Worm (Caenorhabditis elegans) whole organism, L4 larva: Measurements from ENCODE around the gene F56D2.3.

Source experiments
- F44E2.7 ChIP-seq: fragments of 200-800 bp; sonication (Bioruptor generic); IDR thresholded peaks from 2 replicates; pipeline ENCODE4 v2.1.2; 2022; ENCODE audit warnings: missing genetic modification characterization, missing compliant biosample characterization
- ZK337.2 ChIP-seq: fragments of 200-800 bp; sonication (Bioruptor generic); IDR thresholded peaks from 2 replicates; pipeline ENCODE4 v1.3.6; 2022; ENCODE audit warnings: missing genetic modification reagents, missing genetic modification characterization, missing compliant biosample characterization
- ZK546.5 ChIP-seq, 2 experiments: sonication (generic microtip); optimal IDR thresholded peaks; 2 replicates each; lab custom pipeline; 2017; ENCODE audit warnings: missing biosample characterization in 2 of 2, missing genetic modification characterization in 2 of 2
- ama-1 ChIP-seq: fragments of 150-350 bp; optimal IDR thresholded peaks from 2 replicates; lab custom pipeline; 2014; ENCODE audit warnings: inconsistent platforms, mixed read lengths
- arid-1 ChIP-seq: fragments of 200-800 bp; sonication (Bioruptor generic); conservative IDR thresholded peaks from 2 replicates; pipeline ENCODE4 v1.3.6; 2022; ENCODE audit warnings: missing genetic modification reagents, missing genetic modification characterization, missing compliant biosample characterization
- ceh-20 ChIP-seq: fragments of 200-800 bp; sonication (Bioruptor generic); IDR thresholded peaks from 2 replicates; pipeline ENCODE4 v1.3.6; 2022; ENCODE audit warnings: missing genetic modification reagents, missing genetic modification characterization, missing compliant biosample characterization
- ceh-28 ChIP-seq: fragments of 150-350 bp; optimal IDR thresholded peaks from 2 replicates; lab custom pipeline; 2014; ENCODE audit warnings: missing biosample characterization, missing genetic modification reagents, missing genetic modification characterization
- ceh-44 ChIP-seq: fragments of 200-800 bp; sonication (Bioruptor generic); IDR thresholded peaks from 2 replicates; pipeline ENCODE4 v1.3.6; 2022; ENCODE audit warnings: missing genetic modification reagents, missing genetic modification characterization, missing compliant biosample characterization
- ceh-62 ChIP-seq: sonication (generic microtip); optimal IDR thresholded peaks from 2 replicates; lab custom pipeline; 2017; ENCODE audit warnings: missing biosample characterization, missing genetic modification characterization
- ceh-82 ChIP-seq: sonication (generic microtip); optimal IDR thresholded peaks from 2 replicates; lab custom pipeline; 2017; ENCODE audit warnings: missing biosample characterization, missing genetic modification characterization
- ces-1 ChIP-seq: fragments of 150-350 bp; sonication (generic microtip); optimal IDR thresholded peaks from 4 replicates; lab custom pipeline; 2014; ENCODE audit warnings: missing biosample characterization, missing genetic modification reagents, missing genetic modification characterization
- cey-2 ChIP-seq: sonication (generic microtip); optimal IDR thresholded peaks from 3 replicates; lab custom pipeline; 2017; ENCODE audit warnings: missing genetic modification characterization, mild to moderate bottlenecking, missing compliant biosample characterization, antibody characterized with exemption, borderline replicate concordance; ENCODE audit not compliant: insufficient read depth
- daf-12 ChIP-seq: fragments of 150-350 bp; optimal IDR thresholded peaks from 2 replicates; lab custom pipeline; 2014; ENCODE audit warnings: missing biosample characterization, missing genetic modification reagents, missing genetic modification characterization
- dmd-8 ChIP-seq: fragments of 200-800 bp; sonication (Bioruptor generic); IDR thresholded peaks from 2 replicates; pipeline ENCODE4 v1.3.6; 2022; ENCODE audit warnings: missing genetic modification characterization, missing compliant biosample characterization
- dmd-9 ChIP-seq: fragments of 200-800 bp; sonication (Bioruptor generic); IDR thresholded peaks from 2 replicates; pipeline ENCODE4 v1.3.6; 2022; ENCODE audit warnings: missing genetic modification reagents, missing genetic modification characterization, missing compliant biosample characterization
- dpl-1 ChIP-seq: fragments of 150-350 bp; optimal IDR thresholded peaks from 2 replicates; lab custom pipeline; 2014; ENCODE audit warnings: missing biosample characterization, missing genetic modification reagents, missing genetic modification characterization
- dve-1 ChIP-seq: sonication (generic microtip); optimal IDR thresholded peaks from 2 replicates; lab custom pipeline; 2017; ENCODE audit warnings: antibody characterized with exemption, mild to moderate bottlenecking, missing genetic modification characterization, missing compliant biosample characterization; ENCODE audit not compliant: insufficient read depth
- egl-27 ChIP-seq: sonication (generic microtip); optimal IDR thresholded peaks from 3 replicates; lab custom pipeline; 2017; ENCODE audit warnings: missing biosample characterization, missing genetic modification reagents, missing genetic modification characterization
- fkh-10 ChIP-seq: fragments of 150-350 bp; optimal IDR thresholded peaks from 2 replicates; lab custom pipeline; 2014; ENCODE audit warnings: missing biosample characterization, missing genetic modification reagents, missing genetic modification characterization
- fos-1 ChIP-seq: fragments of 150-350 bp; optimal IDR thresholded peaks from 2 replicates; lab custom pipeline; 2014; ENCODE audit warnings: missing biosample characterization, missing genetic modification characterization
- gei-8 ChIP-seq: fragments of 200-800 bp; sonication (Bioruptor generic); optimal IDR thresholded peaks from 2 replicates; lab custom pipeline; 2018; ENCODE audit warnings: mild to moderate bottlenecking, missing genetic modification characterization, missing compliant biosample characterization
- hlh-30 ChIP-seq: sonication (generic microtip); optimal IDR thresholded peaks from 2 replicates; lab custom pipeline; 2017; ENCODE audit warnings: antibody characterized with exemption, mild to moderate bottlenecking, missing genetic modification characterization, missing compliant biosample characterization; ENCODE audit not compliant: insufficient read depth
- lim-7 ChIP-seq: fragments of 200-800 bp; sonication (Bioruptor generic); IDR thresholded peaks from 2 replicates; pipeline ENCODE4 v1.3.6; 2022; ENCODE audit warnings: missing genetic modification characterization, missing compliant biosample characterization
- lin-1 ChIP-seq: fragments of 200-800 bp; sonication (Bioruptor generic); IDR thresholded peaks from 2 replicates; pipeline ENCODE4 v1.3.6; 2022; ENCODE audit warnings: missing genetic modification reagents, missing genetic modification characterization, missing compliant biosample characterization
- mdl-1 ChIP-seq, 2 experiments: fragments of 150-350 bp in 1 of 2; sonication (generic microtip) in 1 of 2; optimal IDR thresholded peaks; 2 replicates each; lab custom pipeline; 2014 to 2017; ENCODE audit warnings: missing biosample characterization in 2 of 2, missing genetic modification characterization in 2 of 2
- mep-1 ChIP-seq: fragments of 150-350 bp; sonication (generic microtip); optimal IDR thresholded peaks from 3 replicates; lab custom pipeline; 2014; ENCODE audit warnings: missing biosample characterization, missing genetic modification characterization
- mxl-3 ChIP-seq: fragments of 200-800 bp; sonication (Bioruptor generic); optimal IDR thresholded peaks from 2 replicates; lab custom pipeline; 2018; ENCODE audit warnings: mild to moderate bottlenecking, missing genetic modification characterization, missing compliant biosample characterization
- nhr-10 ChIP-seq: fragments of 150-350 bp; optimal IDR thresholded peaks from 2 replicates; lab custom pipeline; 2014; ENCODE audit warnings: missing biosample characterization, missing genetic modification characterization
- nhr-102 ChIP-seq: sonication (generic microtip); optimal IDR thresholded peaks from 2 replicates; lab custom pipeline; 2016; ENCODE audit warnings: mild to moderate bottlenecking, missing genetic modification characterization, moderate library complexity, missing compliant biosample characterization
- nhr-11 ChIP-seq: fragments of 150-350 bp; optimal IDR thresholded peaks from 2 replicates; lab custom pipeline; 2014; ENCODE audit warnings: missing biosample characterization, missing genetic modification characterization
- nhr-237 ChIP-seq: sonication (generic microtip); optimal IDR thresholded peaks from 2 replicates; lab custom pipeline; 2017; ENCODE audit warnings: missing biosample characterization, missing genetic modification characterization
- nhr-28 ChIP-seq: fragments of 150-350 bp; optimal IDR thresholded peaks from 2 replicates; lab custom pipeline; 2014; ENCODE audit warnings: missing biosample characterization, missing genetic modification characterization
- nhr-6 ChIP-seq: fragments of 150-350 bp; optimal IDR thresholded peaks from 2 replicates; lab custom pipeline; 2014; ENCODE audit warnings: missing biosample characterization, missing genetic modification characterization
- pha-4 ChIP-seq, 2 experiments: fragments of 150-350 bp in 1 of 2; fragments of 200-800 bp in 1 of 2; sonication (Bioruptor generic) in 1 of 2; IDR thresholded peaks in 1 of 2; optimal IDR thresholded peaks in 1 of 2; 2 replicates each; pipeline versions ENCODE4 v1.3.6 to Lab custom; 2014 to 2022; ENCODE audit warnings: missing genetic modification characterization in 2 of 2, missing genetic modification reagents in 2 of 2, missing biosample characterization in 1 of 2, missing compliant biosample characterization in 1 of 2
- rbr-2 ChIP-seq: sonication (generic microtip); optimal IDR thresholded peaks from 2 replicates; lab custom pipeline; 2016; ENCODE audit warnings: missing genotype, missing genetic modification characterization, missing compliant biosample characterization
- sdz-12 ChIP-seq: fragments of 200-800 bp; sonication (Bioruptor generic); optimal IDR thresholded peaks from 2 replicates; lab custom pipeline; 2018; ENCODE audit warnings: mild to moderate bottlenecking, missing genetic modification characterization, missing compliant biosample characterization
- set-16 ChIP-seq: fragments of 200-800 bp; sonication (Bioruptor generic); IDR thresholded peaks from 2 replicates; pipeline ENCODE4 v1.3.6; 2022; ENCODE audit warnings: missing genetic modification reagents, missing genetic modification characterization, missing compliant biosample characterization
- snpc-4 ChIP-seq: fragments of 150-350 bp; optimal IDR thresholded peaks from 2 replicates; lab custom pipeline; 2014; ENCODE audit warnings: missing biosample characterization, missing genetic modification characterization
- tag-97 ChIP-seq: fragments of 200-800 bp; sonication (Bioruptor generic); IDR thresholded peaks from 2 replicates; pipeline ENCODE4 v1.3.6; 2022; ENCODE audit warnings: missing genetic modification characterization, missing compliant biosample characterization
- tra-1 ChIP-seq: fragments of 200-800 bp; sonication (Bioruptor generic); IDR thresholded peaks from 2 replicates; pipeline ENCODE4 v1.3.6; 2022; ENCODE audit warnings: missing genetic modification reagents, missing genetic modification characterization, missing compliant biosample characterization
- unc-130 ChIP-seq: sonication (generic microtip); optimal IDR thresholded peaks from 2 replicates; lab custom pipeline; 2016; ENCODE audit warnings: missing genetic modification reagents, missing genetic modification characterization, missing compliant biosample characterization
- unc-39 ChIP-seq: sonication (generic microtip); optimal IDR thresholded peaks from 2 replicates; lab custom pipeline; 2017; ENCODE audit warnings: missing biosample characterization, missing genetic modification characterization
- vab-7 ChIP-seq: fragments of 200-800 bp; sonication (Bioruptor generic); IDR thresholded peaks from 2 replicates; pipeline ENCODE4 v1.3.6; 2022; ENCODE audit warnings: missing genetic modification reagents, missing genetic modification characterization, missing compliant biosample characterization
- zfp-2 ChIP-seq: sonication (generic microtip); optimal IDR thresholded peaks from 2 replicates; lab custom pipeline; 2016; ENCODE audit warnings: mild to moderate bottlenecking, missing genetic modification characterization, missing compliant biosample characterization
- zfp-3 ChIP-seq: fragments of 200-800 bp; sonication (Bioruptor generic); conservative IDR thresholded peaks from 2 replicates; pipeline ENCODE4 v1.3.6; 2022; ENCODE audit warnings: missing genetic modification reagents, missing genetic modification characterization, missing compliant biosample characterization
- zip-11 ChIP-seq: fragments of 200-800 bp; sonication (Bioruptor generic); IDR thresholded peaks from 2 replicates; pipeline ENCODE4 v1.3.6; 2022; ENCODE audit warnings: missing genetic modification characterization, missing compliant biosample characterization
- zip-2 ChIP-seq: fragments of 150-350 bp; optimal IDR thresholded peaks from 2 replicates; lab custom pipeline; 2014; ENCODE audit warnings: missing biosample characterization, missing genetic modification characterization
- ztf-11 ChIP-seq: fragments of 150-350 bp; optimal IDR thresholded peaks from 2 replicates; lab custom pipeline; 2014; ENCODE audit warnings: missing biosample characterization, missing genetic modification characterization

Gene F56D2.3

ce11 chrIII:5601999-5602398 is 17.3 kb downstream of the F56D2.3 start (continued):
- no peak for TF ChIP-seq ceh-82
- TF ChIP-seq tra-1 (GFP tag; lab: Robert Waterston, UW), result peak; percentile 88
- peak; percentile 87 for TF ChIP-seq vab-7 (GFP tag; lab: Robert Waterston, UW)
- no peak for TF ChIP-seq nhr-237 (tag; lab: Kevin White, UChicago)
- no peak for TF ChIP-seq fkh-10
- TF ChIP-seq zip-11, result 0 out of 2 replicates have a peak, but pooled peaks have one; percentile 17
- TF ChIP-seq ceh-28 (tag; lab: Kevin White, UChicago), result no peak
- TF ChIP-seq hlh-30 (tag; lab: Kevin White, UChicago), result peak; percentile 37
- TF ChIP-seq ztf-11 (tag; lab: Kevin White, UChicago), result no peak
- no peak for TF ChIP-seq nhr-10 (tag; lab: Kevin White, UChicago)
- TF ChIP-seq ceh-62 (tag; lab: Kevin White, UChicago), result no peak
- TF ChIP-seq sdz-12 (GFP tag; lab: Kevin White, UChicago), result peak; percentile 81
- TF ChIP-seq dmd-8 (GFP tag; lab: Robert Waterston, UW), result peak; percentile 98
- TF ChIP-seq tag-97 (GFP tag; lab: Robert Waterston, UW), result no peak
- TF ChIP-seq snpc-4, result no peak
- peak; percentile 82 for TF ChIP-seq unc-130 (GFP tag; lab: Kevin White, UChicago)

- TF ChIP-seq vab-7 (GFP tag; lab: Robert Waterston, UW) (0 out of 2 replicates have a peak, but pooled peaks have one; percentile 26), fos-1 (tag; lab: Kevin White, UChicago) (no peak), ces-1 (no peak), daf-12 (tag; lab: Kevin White, UChicago) (no peak), ZK546.5 (tag; optimal IDR thresholded peaks at IDR 0.05; lab: Kevin White, UChicago) (no peak), set-16 (peak; percentile 60), mxl-3 (GFP tag; lab: Kevin White, UChicago) (peak; percentile 79), nhr-102 (no peak), dve-1 (tag; lab: Kevin White, UChicago) (peak; percentile 78), ama-1 (no peak), fkh-10 (peak; percentile 83), ZK337.2 (GFP tag; lab: Robert Waterston, UW) (peak; percentile 22; the same call in 1 of the 2 replicates), mdl-1 (tag; optimal IDR thresholded peaks at IDR 0.05; lab: Kevin White, UChicago) (peak in 1 of 2 experiments; percentile 70), snpc-4 (no peak), zfp-2 (tag; lab: Kevin White, UChicago) (no peak), dpl-1 (peak; percentile 74), F44E2.7 (GFP tag; lab: Robert Waterston, UW) (no peak), ceh-44 (GFP tag; lab: Robert Waterston, UW) (no peak), lim-7 (GFP tag; lab: Robert Waterston, UW) (no peak), zip-2 (tag; lab: Kevin White, UChicago) (no peak), dmd-8 (GFP tag; lab: Robert Waterston, UW) (no peak), nhr-10 (tag; lab: Kevin White, UChicago) (no peak), nhr-6 (tag; lab: Kevin White, UChicago) (peak; percentile 69), arid-1 (peak; percentile 64; the same call in 1 of the 2 replicates), nhr-11 (tag; lab: Kevin White, UChicago) (peak; percentile 45), lin-1 (GFP tag; lab: Robert Waterston, UW) (no peak), nhr-28 (tag; lab: Kevin White, UChicago) (peak; percentile 77), rbr-2 (tag; lab: Kevin White, UChicago) (peak; percentile 73), unc-39 (tag; lab: Kevin White, UChicago) (no peak), ceh-20 (0 out of 2 replicates have a peak, but pooled peaks have one; percentile 41), zfp-3 (GFP tag; lab: Robert Waterston, UW) (no peak), egl-27 (tag; lab: Kevin White, UChicago) (no peak), mep-1 (tag; lab: Kevin White, UChicago) (peak; percentile 76), dmd-9 (GFP tag; lab: Robert Waterston, UW) (no peak), gei-8 (GFP tag; lab: Kevin White, UChicago) (no peak), tra-1 (GFP tag; lab: Robert Waterston, UW) (0 out of 2 replicates have a peak, but pooled peaks have one; percentile 12), pha-4 (GFP tag; IDR thresholded peaks at IDR 0.05; lab: Robert Waterston, UW) (no peak), pha-4 (tag; optimal IDR thresholded peaks at IDR 0.05; lab: Kevin White, UChicago) (no peak), ceh-82 (no peak), cey-2 (tag; lab: Kevin White, UChicago) (no peak)
Measured at ce11 chrIII:5603439-5603986, 18.8 kb downstream of the F56D2.3 start, which contains the start of gene madf-11. Gene madf-11 (minus strand): TSS chrIII:5603489.
